Worm (Caenorhabditis elegans) whole organism, L4/young adult: ENCODE measurements around the gene srh-148.

Experiments used
- dao-5 ChIP-seq: sonication (generic microtip); optimal IDR thresholded peaks from 2 replicates; lab custom pipeline; 2016; ENCODE audit warnings: missing genotype, missing genetic modification characterization, moderate library complexity, missing compliant biosample characterization
- him-1 ChIP-seq: sonication (generic microtip); optimal IDR thresholded peaks from 2 replicates; lab custom pipeline; 2016; ENCODE audit warnings: missing genotype, missing genetic modification reagents, missing genetic modification characterization, missing compliant biosample characterization

DNA sequence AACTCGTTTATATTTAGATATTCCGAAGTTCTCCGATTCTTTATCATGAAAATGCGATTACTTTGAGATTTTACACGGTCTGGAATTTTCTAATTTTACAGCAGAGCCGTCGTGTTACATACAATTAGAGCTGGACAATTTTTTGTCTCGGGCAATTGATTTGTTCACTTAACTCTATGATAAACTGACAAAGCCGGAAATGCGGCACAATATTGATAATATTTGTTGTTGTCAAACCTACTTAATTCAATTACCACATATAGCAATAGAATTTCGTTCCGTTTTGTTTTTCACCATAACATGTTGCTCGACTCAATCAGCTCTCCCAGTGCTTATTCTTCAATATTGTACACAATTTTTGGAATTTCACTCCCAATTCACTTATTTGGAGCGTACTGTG, 4.8 kb upstream of the srh-148 start, which contains the start of gene srh-299:
- TF ChIP-seq dao-5 (tag; lab: Kevin White, UChicago) (no peak), him-1 (tag; lab: Kevin White, UChicago) (no peak)
